Worm (Caenorhabditis elegans) whole organism, midembryonic: Measurements from ENCODE around the gene F58E6.13.

Source experiments
- cog-1 ChIP-seq: sonication (generic microtip); optimal IDR thresholded peaks from 2 replicates; lab custom pipeline; 2016; ENCODE audit warnings: missing genetic modification characterization, missing compliant biosample characterization
- ref-1 ChIP-seq: fragments of 200-800 bp; sonication (Bioruptor generic); conservative IDR thresholded peaks from 2 replicates; pipeline ENCODE4 v1.3.6; 2022; ENCODE audit warnings: missing genetic modification reagents, missing genetic modification characterization, missing compliant biosample characterization
- tab-1 ChIP-seq: fragments of 200-800 bp; sonication (Bioruptor generic); IDR thresholded peaks from 2 replicates; pipeline ENCODE4 v1.3.6; 2022; ENCODE audit warnings: missing genetic modification characterization, missing compliant biosample characterization

DNA sequence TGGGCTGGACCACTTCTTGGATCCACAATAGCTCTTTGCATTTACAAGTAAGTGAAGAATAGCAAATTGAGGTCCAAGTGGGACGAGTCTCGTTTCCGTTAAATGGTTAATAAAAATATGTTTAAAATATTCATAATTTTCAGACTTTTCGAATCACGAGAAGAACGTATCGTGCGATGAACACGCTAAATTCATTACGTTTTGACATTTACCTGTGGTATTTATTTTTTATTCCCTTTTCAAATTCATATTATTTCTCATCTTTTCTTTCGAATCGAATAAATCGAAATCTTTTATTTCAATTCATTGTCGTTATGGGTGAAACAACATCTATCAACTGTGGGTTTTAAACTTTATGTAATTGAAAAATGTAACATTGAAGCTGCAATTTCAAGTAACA lies 5.6 kb upstream of the F58E6.13 start, which contains the start of gene marc-1:
- TF ChIP-seq cog-1 (tag; lab: Kevin White, UChicago) (no peak), tab-1 (GFP tag; lab: Robert Waterston, UW) (no peak), ref-1 (GFP tag; lab: Robert Waterston, UW) (no peak)
